Worm (Caenorhabditis elegans) whole organism, L4 larva: ENCODE data around the gene Y44A6C.1.

Experiments
- D1046.2 ChIP-seq: fragments of 200-800 bp; sonication (Bioruptor generic); IDR thresholded peaks from 2 replicates; pipeline ENCODE4 v1.3.6; 2022; ENCODE audit warnings: missing genetic modification characterization, missing compliant biosample characterization
- F44E2.7 ChIP-seq: fragments of 200-800 bp; sonication (Bioruptor generic); IDR thresholded peaks from 2 replicates; pipeline ENCODE4 v2.1.2; 2022; ENCODE audit warnings: missing genetic modification characterization, missing compliant biosample characterization
- T20F7.1 ChIP-seq: fragments of 200-800 bp; sonication (Bioruptor generic); optimal IDR thresholded peaks from 2 replicates; lab custom pipeline; 2018; ENCODE audit warnings: mild to moderate bottlenecking, missing genetic modification characterization, missing compliant biosample characterization
- T26A8.4 ChIP-seq: fragments of 200-800 bp; sonication (Bioruptor generic); IDR thresholded peaks from 2 replicates; pipeline ENCODE4 v1.3.6; 2022; ENCODE audit warnings: missing genetic modification characterization, missing compliant biosample characterization
- Y5F2A.4 ChIP-seq: fragments of 200-800 bp; sonication (Bioruptor generic); optimal IDR thresholded peaks from 2 replicates; lab custom pipeline; 2018; ENCODE audit warnings: mild to moderate bottlenecking, missing genetic modification characterization, missing compliant biosample characterization
- aly-2 ChIP-seq: sonication (generic microtip); optimal IDR thresholded peaks from 2 replicates; lab custom pipeline; 2018; ENCODE audit warnings: missing biosample characterization, missing genetic modification characterization
- attf-4 ChIP-seq: sonication (generic microtip); optimal IDR thresholded peaks from 3 replicates; lab custom pipeline; 2017; ENCODE audit warnings: missing biosample characterization, missing genetic modification characterization
- ceh-32 ChIP-seq: sonication (generic microtip); optimal IDR thresholded peaks from 2 replicates; lab custom pipeline; 2016; ENCODE audit warnings: mild to moderate bottlenecking, missing genetic modification characterization, missing compliant biosample characterization; ENCODE audit not compliant: poor library complexity
- ces-1 ChIP-seq: fragments of 150-350 bp; sonication (generic microtip); optimal IDR thresholded peaks from 4 replicates; lab custom pipeline; 2014; ENCODE audit warnings: missing biosample characterization, missing genetic modification reagents, missing genetic modification characterization
- cey-2 ChIP-seq: sonication (generic microtip); optimal IDR thresholded peaks from 3 replicates; lab custom pipeline; 2017; ENCODE audit warnings: missing genetic modification characterization, mild to moderate bottlenecking, missing compliant biosample characterization, antibody characterized with exemption, borderline replicate concordance; ENCODE audit not compliant: insufficient read depth
- ctbp-1 ChIP-seq: fragments of 200-800 bp; sonication (Bioruptor generic); IDR thresholded peaks from 2 replicates; pipeline ENCODE4 v1.3.6; 2022; ENCODE audit warnings: missing genetic modification reagents, missing genetic modification characterization, missing compliant biosample characterization
- daf-16 ChIP-seq, 3 experiments: sonication (generic microtip); optimal IDR thresholded peaks; 2 replicates each; lab custom pipeline; 2016 to 2017; ENCODE audit warnings: missing genetic modification characterization in 3 of 3, missing genetic modification reagents in 3 of 3, mild to moderate bottlenecking in 2 of 3, missing compliant biosample characterization in 2 of 3, missing biosample characterization in 1 of 3, moderate library complexity in 1 of 3
- daf-8 ChIP-seq: fragments of 200-800 bp; sonication (Bioruptor generic); IDR thresholded peaks from 2 replicates; pipeline ENCODE4 v1.3.6; 2022; ENCODE audit warnings: missing genetic modification characterization, missing compliant biosample characterization
- dmd-6 ChIP-seq: fragments of 200-800 bp; sonication (Bioruptor generic); IDR thresholded peaks from 2 replicates; pipeline ENCODE4 v1.3.6; 2022; ENCODE audit warnings: missing genetic modification reagents, missing genetic modification characterization, missing compliant biosample characterization
- dmd-9 ChIP-seq: fragments of 200-800 bp; sonication (Bioruptor generic); IDR thresholded peaks from 2 replicates; pipeline ENCODE4 v1.3.6; 2022; ENCODE audit warnings: missing genetic modification reagents, missing genetic modification characterization, missing compliant biosample characterization
- dpl-1 ChIP-seq: fragments of 150-350 bp; optimal IDR thresholded peaks from 2 replicates; lab custom pipeline; 2014; ENCODE audit warnings: missing biosample characterization, missing genetic modification reagents, missing genetic modification characterization
- dve-1 ChIP-seq: sonication (generic microtip); optimal IDR thresholded peaks from 2 replicates; lab custom pipeline; 2017; ENCODE audit warnings: antibody characterized with exemption, mild to moderate bottlenecking, missing genetic modification characterization, missing compliant biosample characterization; ENCODE audit not compliant: insufficient read depth
- fkh-10 ChIP-seq: fragments of 150-350 bp; optimal IDR thresholded peaks from 2 replicates; lab custom pipeline; 2014; ENCODE audit warnings: missing biosample characterization, missing genetic modification reagents, missing genetic modification characterization
- gei-8 ChIP-seq: fragments of 200-800 bp; sonication (Bioruptor generic); optimal IDR thresholded peaks from 2 replicates; lab custom pipeline; 2018; ENCODE audit warnings: mild to moderate bottlenecking, missing genetic modification characterization, missing compliant biosample characterization
- hif-1 ChIP-seq, 2 experiments: sonication (generic microtip); optimal IDR thresholded peaks; 2 replicates each; lab custom pipeline; 2016 to 2017; ENCODE audit warnings: missing compliant biosample characterization in 2 of 2, missing genetic modification characterization in 2 of 2, missing genetic modification reagents in 2 of 2, missing genotype in 2 of 2, mild to moderate bottlenecking in 1 of 2
- hlh-11 ChIP-seq: fragments of 200-800 bp; sonication (Bioruptor generic); optimal IDR thresholded peaks from 2 replicates; lab custom pipeline; 2018; ENCODE audit warnings: mild to moderate bottlenecking, missing genetic modification characterization, missing compliant biosample characterization
- hlh-30 ChIP-seq: sonication (generic microtip); optimal IDR thresholded peaks from 2 replicates; lab custom pipeline; 2017; ENCODE audit warnings: antibody characterized with exemption, mild to moderate bottlenecking, missing genetic modification characterization, missing compliant biosample characterization; ENCODE audit not compliant: insufficient read depth
- jun-1 ChIP-seq: fragments of 150-350 bp; optimal IDR thresholded peaks from 2 replicates; lab custom pipeline; 2014; ENCODE audit warnings: missing biosample characterization, missing genetic modification reagents, missing genetic modification characterization
- lin-39 ChIP-seq: fragments of 150-350 bp; optimal IDR thresholded peaks from 2 replicates; lab custom pipeline; 2014; ENCODE audit warnings: missing biosample characterization, missing genetic modification reagents, missing genetic modification characterization
- lir-3 ChIP-seq: sonication (generic microtip); optimal IDR thresholded peaks from 2 replicates; lab custom pipeline; 2016; ENCODE audit warnings: mild to moderate bottlenecking, missing genetic modification characterization, missing compliant biosample characterization
- mdl-1 ChIP-seq, 2 experiments: fragments of 150-350 bp in 1 of 2; sonication (generic microtip) in 1 of 2; optimal IDR thresholded peaks; 2 replicates each; lab custom pipeline; 2014 to 2017; ENCODE audit warnings: missing biosample characterization in 2 of 2, missing genetic modification characterization in 2 of 2
- mep-1 ChIP-seq: fragments of 150-350 bp; sonication (generic microtip); optimal IDR thresholded peaks from 3 replicates; lab custom pipeline; 2014; ENCODE audit warnings: missing biosample characterization, missing genetic modification characterization
- mxl-2 ChIP-seq: fragments of 200-800 bp; sonication (Bioruptor generic); conservative IDR thresholded peaks from 2 replicates; pipeline ENCODE4 v1.3.6; 2022; ENCODE audit warnings: missing genetic modification reagents, missing genetic modification characterization, missing compliant biosample characterization
- mxl-3 ChIP-seq: fragments of 200-800 bp; sonication (Bioruptor generic); optimal IDR thresholded peaks from 2 replicates; lab custom pipeline; 2018; ENCODE audit warnings: mild to moderate bottlenecking, missing genetic modification characterization, missing compliant biosample characterization
- nhr-102 ChIP-seq: sonication (generic microtip); optimal IDR thresholded peaks from 2 replicates; lab custom pipeline; 2016; ENCODE audit warnings: mild to moderate bottlenecking, missing genetic modification characterization, moderate library complexity, missing compliant biosample characterization
- nhr-111 ChIP-seq: fragments of 200-800 bp; sonication (Bioruptor generic); optimal IDR thresholded peaks from 2 replicates; lab custom pipeline; 2018; ENCODE audit warnings: mild to moderate bottlenecking, missing genetic modification characterization, missing compliant biosample characterization
- nhr-25 ChIP-seq: sonication (generic microtip); optimal IDR thresholded peaks from 2 replicates; lab custom pipeline; 2017; ENCODE audit warnings: missing genetic modification characterization, mild to moderate bottlenecking, missing compliant biosample characterization, antibody characterized with exemption, moderate library complexity, borderline replicate concordance; ENCODE audit not compliant: insufficient read depth
- nhr-28 ChIP-seq: fragments of 150-350 bp; optimal IDR thresholded peaks from 2 replicates; lab custom pipeline; 2014; ENCODE audit warnings: missing biosample characterization, missing genetic modification characterization
- nhr-6 ChIP-seq: fragments of 150-350 bp; optimal IDR thresholded peaks from 2 replicates; lab custom pipeline; 2014; ENCODE audit warnings: missing biosample characterization, missing genetic modification characterization
- pha-4 ChIP-seq, 2 experiments: fragments of 150-350 bp in 1 of 2; fragments of 200-800 bp in 1 of 2; sonication (Bioruptor generic) in 1 of 2; IDR thresholded peaks in 1 of 2; optimal IDR thresholded peaks in 1 of 2; 2 replicates each; pipeline versions ENCODE4 v1.3.6 to Lab custom; 2014 to 2022; ENCODE audit warnings: missing genetic modification characterization in 2 of 2, missing genetic modification reagents in 2 of 2, missing biosample characterization in 1 of 2, missing compliant biosample characterization in 1 of 2
- pqm-1 ChIP-seq: sonication (generic microtip); optimal IDR thresholded peaks from 2 replicates; lab custom pipeline; 2017; ENCODE audit warnings: missing biosample characterization, missing genetic modification characterization
- saeg-2 ChIP-seq: fragments of 200-800 bp; sonication (Bioruptor generic); IDR thresholded peaks from 2 replicates; pipeline ENCODE4 v1.3.6; 2022; ENCODE audit warnings: missing genetic modification reagents, missing genetic modification characterization, missing compliant biosample characterization
- set-16 ChIP-seq: fragments of 200-800 bp; sonication (Bioruptor generic); IDR thresholded peaks from 2 replicates; pipeline ENCODE4 v1.3.6; 2022; ENCODE audit warnings: missing genetic modification reagents, missing genetic modification characterization, missing compliant biosample characterization
- snpc-1.2 ChIP-seq: fragments of 200-800 bp; sonication (Bioruptor generic); IDR thresholded peaks from 2 replicates; pipeline ENCODE4 v1.3.6; 2022; ENCODE audit warnings: missing genetic modification reagents, missing genetic modification characterization, missing compliant biosample characterization
- snpc-4 ChIP-seq: fragments of 150-350 bp; optimal IDR thresholded peaks from 2 replicates; lab custom pipeline; 2014; ENCODE audit warnings: missing biosample characterization, missing genetic modification characterization
- spr-1 ChIP-seq: sonication (generic microtip); optimal IDR thresholded peaks from 2 replicates; lab custom pipeline; 2016; ENCODE audit warnings: mild to moderate bottlenecking, missing genetic modification characterization, missing compliant biosample characterization
- tag-97 ChIP-seq: fragments of 200-800 bp; sonication (Bioruptor generic); IDR thresholded peaks from 2 replicates; pipeline ENCODE4 v1.3.6; 2022; ENCODE audit warnings: missing genetic modification characterization, missing compliant biosample characterization
- tra-1 ChIP-seq: fragments of 200-800 bp; sonication (Bioruptor generic); IDR thresholded peaks from 2 replicates; pipeline ENCODE4 v1.3.6; 2022; ENCODE audit warnings: missing genetic modification reagents, missing genetic modification characterization, missing compliant biosample characterization
- unc-130 ChIP-seq: sonication (generic microtip); optimal IDR thresholded peaks from 2 replicates; lab custom pipeline; 2016; ENCODE audit warnings: missing genetic modification reagents, missing genetic modification characterization, missing compliant biosample characterization
- unc-62 ChIP-seq, 3 experiments: fragments of 150-350 bp in 1 of 3; sonication (generic microtip); optimal IDR thresholded peaks in 2 of 3; peaks in 1 of 3; 1 replicate in 1 of 3; 2 replicates in 2 of 3; lab custom pipeline; 2014 to 2017; ENCODE audit warnings: missing biosample characterization in 3 of 3, missing genetic modification characterization in 3 of 3, missing genetic modification reagents in 3 of 3, missing genotype in 1 of 3
- vab-7 ChIP-seq: fragments of 200-800 bp; sonication (Bioruptor generic); IDR thresholded peaks from 2 replicates; pipeline ENCODE4 v1.3.6; 2022; ENCODE audit warnings: missing genetic modification reagents, missing genetic modification characterization, missing compliant biosample characterization
- zip-11 ChIP-seq: fragments of 200-800 bp; sonication (Bioruptor generic); IDR thresholded peaks from 2 replicates; pipeline ENCODE4 v1.3.6; 2022; ENCODE audit warnings: missing genetic modification characterization, missing compliant biosample characterization
- ztf-11 ChIP-seq: fragments of 150-350 bp; optimal IDR thresholded peaks from 2 replicates; lab custom pipeline; 2014; ENCODE audit warnings: missing biosample characterization, missing genetic modification characterization

Gene Y44A6C.1

ce11 chrV:20752609-20753102 is 38.9 kb downstream of the Y44A6C.1 start, which contains the start of gene pha-4:
Gene pha-4, plus strand, starts transcription at chrV:20753052.
- TF ChIP-seq saeg-2 (no peak), set-16 (GFP tag; lab: Robert Waterston, UW) (peak; percentile 43), D1046.2 (GFP tag; lab: Robert Waterston, UW) (no peak), snpc-1.2 (0 out of 2 replicates have a peak, but pooled peaks have one; percentile 28), nhr-28 (peak; percentile 31), spr-1 (tag; lab: Kevin White, UChicago) (no peak), nhr-6 (tag; lab: Kevin White, UChicago) (peak; percentile 65), zip-11 (GFP tag; lab: Robert Waterston, UW) (no peak), nhr-102 (tag; lab: Kevin White, UChicago) (peak; percentile 32), aly-2 (no peak), T20F7.1 (no peak), vab-7 (GFP tag; lab: Robert Waterston, UW) (no peak), Y5F2A.4 (GFP tag; lab: Kevin White, UChicago) (no peak), hlh-11 (tag; lab: Kevin White, UChicago) (peak; percentile 88), hlh-30 (tag; lab: Kevin White, UChicago) (peak; percentile 54), tag-97 (GFP tag; lab: Robert Waterston, UW) (no peak), mxl-3 (GFP tag; lab: Kevin White, UChicago) (peak; percentile 76), tra-1 (GFP tag; lab: Robert Waterston, UW) (no peak), ctbp-1 (GFP tag; lab: Robert Waterston, UW) (no peak), dve-1 (tag; lab: Kevin White, UChicago) (peak; percentile 79), dmd-9 (no peak), nhr-25 (no peak), unc-130 (GFP tag; lab: Kevin White, UChicago) (no peak), T26A8.4 (GFP tag; lab: Robert Waterston, UW) (peak; percentile 11; the same call in 1 of the 2 replicates), hif-1 (tag; optimal IDR thresholded peaks at IDR 0.05; lab: Kevin White, UChicago) (peak in 1 of 2 experiments; percentile 8), dpl-1 (GFP tag; lab: Kevin White, UChicago) (no peak), daf-16 (GFP tag; optimal IDR thresholded peaks at IDR 0.05; lab: Kevin White, UChicago) (no peak), daf-16 (tag; optimal IDR thresholded peaks at IDR 0.05; lab: Kevin White, UChicago) (peak; percentile 45), snpc-4 (tag; lab: Kevin White, UChicago) (no peak), ztf-11 (tag; lab: Kevin White, UChicago) (no peak), unc-62 (GFP tag; optimal IDR thresholded peaks at IDR 0.05 in 1 of 2; lab: Kevin White, UChicago) (no peak), unc-62 (tag; optimal IDR thresholded peaks at IDR 0.05; lab: Kevin White, UChicago) (no peak), cey-2 (tag; lab: Kevin White, UChicago) (no peak), fkh-10 (no peak), attf-4 (tag; lab: Kevin White, UChicago) (no peak), ces-1 (no peak), mdl-1 (tag; optimal IDR thresholded peaks at IDR 0.05; lab: Kevin White, UChicago) (no peak), pha-4 (GFP tag; IDR thresholded peaks at IDR 0.05; lab: Robert Waterston, UW) (no peak), pha-4 (tag; optimal IDR thresholded peaks at IDR 0.05; lab: Kevin White, UChicago) (peak; percentile 95), ceh-32 (no peak), lin-39 (tag; lab: Kevin White, UChicago) (no peak), mxl-2 (GFP tag; lab: Robert Waterston, UW) (no peak), F44E2.7 (GFP tag; lab: Robert Waterston, UW) (no peak), mep-1 (tag; lab: Kevin White, UChicago) (peak; percentile 52), lir-3 (tag; lab: Kevin White, UChicago) (no peak), dmd-6 (GFP tag; lab: Robert Waterston, UW) (peak; percentile 64; the same call in 1 of the 2 replicates), jun-1 (tag; lab: Kevin White, UChicago) (no peak), pqm-1 (tag; lab: Kevin White, UChicago) (peak; percentile 59), gei-8 (no peak), daf-8 (GFP tag; lab: Robert Waterston, UW) (no peak), nhr-111 (GFP tag; lab: Kevin White, UChicago) (no peak)
